Fruit fly (Drosophila melanogaster) whole organism, larva: ENCODE measurements around the gene Ugt36D1.

Source experiments
- noc ChIP-seq: fragments of 200-800 bp; sonication (Bioruptor generic); optimal IDR thresholded peaks from 3 replicates; lab custom pipeline; 2019; ENCODE audit warnings: missing biosample characterization, mild to moderate bottlenecking, missing genetic modification characterization, moderate library complexity

Gene Ugt36D1

dm6 chr2L:18796446-18796845, 26.9 kb upstream of the Ugt36D1 start:
- TF ChIP-seq noc (tag; lab: Kevin White, UChicago), result no peak

DNA sequence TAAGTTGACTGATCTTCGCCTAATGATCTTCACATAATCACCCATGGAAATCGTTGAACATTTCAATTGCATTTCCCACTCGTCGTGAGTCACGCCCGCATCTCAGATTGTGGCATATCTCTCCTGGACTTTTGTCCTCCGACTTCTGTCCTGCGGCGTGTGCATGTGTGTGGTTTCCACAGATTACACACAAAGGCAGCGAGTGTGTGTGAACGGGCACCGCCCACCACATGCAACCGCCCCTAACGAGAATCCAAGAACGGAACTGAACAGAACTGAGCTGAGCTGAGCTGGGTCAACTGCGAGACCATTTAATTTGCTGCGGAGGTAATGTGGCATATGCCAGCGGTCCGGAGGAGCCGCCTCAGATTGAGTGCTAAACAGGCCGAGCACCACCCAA, 21.6 kb upstream of the Ugt36D1 start:
- TF ChIP-seq noc (tag; lab: Kevin White, UChicago), result no peak

DNA sequence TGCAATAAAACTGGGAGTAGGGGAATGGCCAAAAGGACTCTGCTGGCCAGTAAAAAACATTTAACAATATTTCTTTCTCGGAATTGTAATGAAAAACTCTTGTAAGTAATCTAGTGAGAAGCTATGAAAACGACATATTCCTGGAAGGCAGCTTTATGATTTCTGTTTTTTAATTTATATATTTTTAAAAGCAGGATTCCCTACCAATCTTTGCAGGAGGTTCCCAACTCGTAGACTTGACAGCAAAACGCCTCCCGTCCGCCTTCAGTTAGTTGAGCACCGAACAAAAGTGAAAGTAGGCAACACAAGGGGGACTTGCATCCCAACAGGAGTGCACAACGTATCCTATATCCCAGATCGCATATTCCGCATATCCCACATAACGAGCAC, 18.1 kb upstream of the Ugt36D1 start, which contains the start of gene CG43814:
Gene CG43814, minus strand, starts transcription at position 101 of the 390 bp plus-strand sequence.
- no peak for TF ChIP-seq noc (tag; lab: Kevin White, UChicago)

dm6 chr2L:18805637-18806403, 17.5 kb upstream of the Ugt36D1 start:
- TF ChIP-seq noc (tag; lab: Kevin White, UChicago), result no peak

- TF ChIP-seq noc (tag; lab: Kevin White, UChicago), result no peak
These were observed 14.5 kb upstream of the Ugt36D1 start for dm6 chr2L:18808754-18809329.

dm6 chr2L:18809486-18809885, 13.9 kb upstream of the Ugt36D1 start:
- no peak for TF ChIP-seq noc (tag; lab: Kevin White, UChicago)

dm6 chr2L:18810960-18811642, 12.2 kb upstream of the Ugt36D1 start, which contains the start of the genes CG10570 and CG42502:
CG10570 (minus strand) TSS chr2L:18811252.
CG42502 (minus strand) TSS chr2L:18811252.
- no peak for TF ChIP-seq noc (tag; lab: Kevin White, UChicago)

- no peak for TF ChIP-seq noc (tag; lab: Kevin White, UChicago)
These were observed 11.0 kb upstream of the Ugt36D1 start, which contains the start of the genes CG17325 and CG42305 for dm6 chr2L:18812348-18812747. CG17325 (plus strand) TSS chr2L:18812648. CG42305 (plus strand) TSS chr2L:18812648.

dm6 chr2L:18812755-18813154, 10.6 kb upstream of the Ugt36D1 start:
- TF ChIP-seq noc (tag; lab: Kevin White, UChicago), result no peak

DNA sequence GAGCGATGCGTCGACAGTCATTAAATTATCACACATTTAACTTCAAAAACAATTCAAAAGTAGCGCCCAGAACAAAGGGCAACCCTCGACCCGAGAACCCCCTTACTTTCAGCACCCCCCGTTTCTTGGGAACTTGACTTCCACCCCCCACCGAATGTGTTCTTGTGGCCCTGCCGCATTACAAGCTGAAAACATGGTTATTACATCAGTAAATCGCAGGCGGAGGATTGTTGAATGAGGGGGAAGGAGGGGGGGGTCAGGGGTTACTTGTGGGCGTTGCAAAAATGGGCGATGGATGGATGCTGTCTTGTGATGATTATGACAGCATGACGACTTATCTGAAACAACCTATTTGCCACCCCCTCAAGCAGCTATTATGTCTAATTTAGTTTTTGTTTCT, 8.2 kb upstream of the Ugt36D1 start:
- no peak for TF ChIP-seq noc (tag; lab: Kevin White, UChicago)

DNA sequence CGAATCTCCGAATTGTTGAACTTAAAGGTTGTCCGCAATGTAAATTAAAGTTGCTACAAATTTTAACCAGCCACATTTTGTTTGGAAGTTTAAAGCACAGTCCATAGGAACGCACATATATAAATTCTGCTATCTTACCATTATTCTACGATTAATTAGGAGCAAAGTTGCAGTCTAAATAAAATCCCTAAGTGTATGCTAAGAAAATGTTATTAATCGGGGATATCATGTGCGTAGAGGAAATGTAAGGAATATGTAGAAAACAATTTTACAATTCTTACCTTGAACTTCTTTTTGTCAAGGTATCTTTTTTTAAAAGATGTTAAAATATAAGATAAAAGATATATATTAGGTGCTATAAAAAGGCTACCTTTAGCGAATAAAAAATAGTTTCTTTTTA, 5.0 kb upstream of the Ugt36D1 start:
- TF ChIP-seq noc (tag; lab: Kevin White, UChicago), result no peak

- TF ChIP-seq noc (tag; lab: Kevin White, UChicago), result no peak
These were observed 4.3 kb upstream of the Ugt36D1 start, which contains the start of gene Ugt36F1 for dm6 chr2L:18819044-18819443. Ugt36F1 (plus strand) TSS chr2L:18819344.

DNA sequence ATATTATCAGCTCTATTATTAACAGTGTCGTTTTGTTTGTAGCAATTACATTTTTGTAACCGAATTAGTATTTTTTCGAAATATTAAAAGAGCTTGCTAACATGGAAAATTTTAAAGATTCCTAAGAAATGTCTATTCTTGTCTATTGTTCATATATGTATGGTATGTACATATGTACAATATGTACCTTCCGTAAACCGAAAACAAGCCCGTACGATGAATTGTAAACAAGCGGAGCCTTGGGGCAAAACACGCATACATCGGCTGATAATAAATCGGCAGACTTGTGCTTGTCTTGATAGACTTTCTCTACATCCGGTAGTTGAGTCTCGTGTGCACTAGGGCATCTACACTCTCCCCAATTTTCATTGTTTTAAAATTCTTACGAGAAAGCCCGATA, 543 bp upstream of the Ugt36D1 start:
- TF ChIP-seq noc (tag; lab: Kevin White, UChicago), result no peak

DNA sequence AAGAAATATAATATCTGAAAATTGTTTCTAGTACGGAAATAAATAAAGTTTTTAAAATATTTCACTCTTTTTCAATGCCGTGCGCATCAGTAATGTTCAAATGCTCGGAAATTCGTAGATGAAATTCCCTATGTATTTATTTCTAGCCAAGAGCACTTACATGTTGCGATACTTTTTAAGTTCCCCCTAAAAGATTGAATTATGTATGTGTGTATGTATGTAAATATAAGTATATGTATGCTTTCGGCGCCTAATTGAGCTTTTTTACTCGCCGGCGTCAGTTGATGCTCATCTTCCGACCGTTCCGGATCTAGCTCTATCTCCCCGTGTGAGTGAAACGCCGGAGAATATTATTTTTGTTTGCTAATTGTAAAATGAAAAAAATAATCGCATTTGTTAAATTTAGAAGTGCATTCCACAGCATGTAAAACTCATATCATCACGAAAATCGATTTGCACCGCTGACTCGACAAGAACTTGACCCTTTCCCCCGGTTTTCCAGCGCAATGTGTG, 3.2 kb downstream of the Ugt36D1 start, which contains the start of gene Ugt36E1:
Gene Ugt36E1, plus strand, starts transcription at position 275 of the 513 bp plus-strand sequence.
- no peak for TF ChIP-seq noc (tag; lab: Kevin White, UChicago)

dm6 chr2L:18830587-18831528, 7.5 kb downstream of the Ugt36D1 start, which contains the start of the genes CG17597 and ScpX:
CG17597 (minus strand) TSS chr2L:18831153.
ScpX (plus strand) TSS chr2L:18831229.
- TF ChIP-seq noc (tag; lab: Kevin White, UChicago), result peak; percentile 17
